Worm (Caenorhabditis elegans): Measurements from ENCODE around the gene Y24D9B.1.
A peak's percentile ranks its signal among the peaks of the same experiment; 100 is the strongest.

Gene Y24D9B.1

ce11 chrIV:4277694-4278093 lies 39.5 kb upstream of the Y24D9B.1 start, which contains the start of gene nhr-78 (continued):
- TF ChIP-seq mep-1 (tag; optimal IDR thresholded peaks at IDR 0.05) (no peak), C34B4.2 (tag; optimal IDR thresholded peaks at IDR 0.05) (no peak), unc-86 (tag; optimal IDR thresholded peaks at IDR 0.05) (peak; percentile 8), nhr-19 (GFP tag; conservative IDR thresholded peaks at IDR 0.05) (0 out of 2 replicates have a peak, but pooled peaks have one; percentile 21), nhr-20 (tag; optimal IDR thresholded peaks at IDR 0.05) (peak; percentile 52), xbp-1 (tag; optimal IDR thresholded peaks at IDR 0.05) (peak; percentile 27), dsc-1 (tag; optimal IDR thresholded peaks at IDR 0.05) (peak; percentile 29), dpl-1 (GFP tag; optimal IDR thresholded peaks at IDR 0.05) (peak in 2 of 3 experiments; percentile 23 to 24), elt-2 (tag; optimal IDR thresholded peaks at IDR 0.05) (no peak), rnt-1 (tag; optimal IDR thresholded peaks at IDR 0.05) (peak; percentile 67), lin-35 (GFP tag; optimal IDR thresholded peaks at IDR 0.05) (peak; percentile 18 to 23), skn-1 (tag; optimal IDR thresholded peaks at IDR 0.05) (no peak), F16B12.6 (tag; optimal IDR thresholded peaks at IDR 0.05) (peak; percentile 19), lin-13 (GFP tag; optimal IDR thresholded peaks at IDR 0.05) (no peak), egl-13 (tag; optimal IDR thresholded peaks at IDR 0.05) (no peak), nhr-85 (tag) (peak; percentile 74), egl-27 (tag; optimal IDR thresholded peaks at IDR 0.05) (no peak), hlh-17 (GFP tag; optimal IDR thresholded peaks at IDR 0.05; ENCODE audit: borderline replicate concordance) (no peak), unc-30 (tag; optimal IDR thresholded peaks at IDR 0.05) (no peak), ceh-63 (GFP tag; optimal IDR thresholded peaks at IDR 0.05) (no peak), pqm-1 (tag; optimal IDR thresholded peaks at IDR 0.05) (no peak), aly-2 (tag; optimal IDR thresholded peaks at IDR 0.05) (no peak), swsn-7 (tag; optimal IDR thresholded peaks at IDR 0.05) (peak; percentile 44), nhr-90 (tag; optimal IDR thresholded peaks at IDR 0.05; ENCODE audit: poor library complexity) (no peak), lin-14 (GFP tag; optimal IDR thresholded peaks at IDR 0.05) (no peak), sup-37 (GFP tag; optimal IDR thresholded peaks at IDR 0.05) (no peak), lin-39 (tag; optimal IDR thresholded peaks at IDR 0.05) (no peak)

- TF ChIP-seq alr-1 (tag; optimal IDR thresholded peaks at IDR 0.05; ENCODE audit: borderline replicate concordance) (no peak), efl-1 (optimal IDR thresholded peaks at IDR 0.05) (no peak), efl-1 (GFP tag; optimal IDR thresholded peaks at IDR 0.05 in 1 of 2) (no peak), nhr-90 (tag; optimal IDR thresholded peaks at IDR 0.05; ENCODE audit: poor library complexity) (no peak), Y116A8C.19 (tag; optimal IDR thresholded peaks at IDR 0.05; ENCODE audit: borderline replicate concordance) (no peak), zip-4 (GFP tag; optimal IDR thresholded peaks at IDR 0.05) (no peak), fkh-10 (GFP tag; optimal IDR thresholded peaks at IDR 0.05) (no peak), mdl-1 (tag; optimal IDR thresholded peaks at IDR 0.05) (no peak), nhr-237 (tag; optimal IDR thresholded peaks at IDR 0.05) (no peak), ces-1 (GFP tag; optimal IDR thresholded peaks at IDR 0.05) (no peak), sptf-1 (tag; optimal IDR thresholded peaks at IDR 0.05) (no peak), snpc-4 (tag; optimal IDR thresholded peaks at IDR 0.05) (no peak), mef-2 (tag; optimal IDR thresholded peaks at IDR 0.05) (no peak), lin-35 (GFP tag; optimal IDR thresholded peaks at IDR 0.05) (no peak), tbx-2 (tag; optimal IDR thresholded peaks at IDR 0.05) (no peak), unc-30 (tag; optimal IDR thresholded peaks at IDR 0.05) (no peak), ceh-63 (GFP tag; optimal IDR thresholded peaks at IDR 0.05) (no peak), lin-13 (GFP tag; optimal IDR thresholded peaks at IDR 0.05) (no peak), xbp-1 (tag; optimal IDR thresholded peaks at IDR 0.05) (no peak)
These were observed 33.1 kb upstream of the Y24D9B.1 start, which contains the start of gene F15E6.6 for ce11 chrIV:4284020-4284419. F15E6.6 (minus strand) TSS chrIV:4284120.

- TF ChIP-seq elt-2 (tag; optimal IDR thresholded peaks at IDR 0.05) (peak; percentile 29), fos-1 (tag; optimal IDR thresholded peaks at IDR 0.05) (no peak), unc-30 (tag; optimal IDR thresholded peaks at IDR 0.05) (no peak), efl-1 (optimal IDR thresholded peaks at IDR 0.05) (no peak), efl-1 (GFP tag; optimal IDR thresholded peaks at IDR 0.05 in 1 of 2) (peak in 1 of 2 experiments; percentile 0), alr-1 (tag; optimal IDR thresholded peaks at IDR 0.05; ENCODE audit: borderline replicate concordance) (no peak), egl-13 (tag; optimal IDR thresholded peaks at IDR 0.05) (no peak), ceh-88 (GFP tag; IDR thresholded peaks at IDR 0.05) (no peak), C04F5.9 (tag; optimal IDR thresholded peaks at IDR 0.05) (no peak), lir-3 (tag; optimal IDR thresholded peaks at IDR 0.05; ENCODE audit: poor library complexity) (no peak), unc-86 (tag; optimal IDR thresholded peaks at IDR 0.05) (no peak)
These were observed 32.2 kb upstream of the Y24D9B.1 start for ce11 chrIV:4284989-4285388.

Measured in whole organism, L1 larva.